Fruit fly (Drosophila melanogaster): ENCODE results near the gene ImpL2.

Gene ImpL2

DNA sequence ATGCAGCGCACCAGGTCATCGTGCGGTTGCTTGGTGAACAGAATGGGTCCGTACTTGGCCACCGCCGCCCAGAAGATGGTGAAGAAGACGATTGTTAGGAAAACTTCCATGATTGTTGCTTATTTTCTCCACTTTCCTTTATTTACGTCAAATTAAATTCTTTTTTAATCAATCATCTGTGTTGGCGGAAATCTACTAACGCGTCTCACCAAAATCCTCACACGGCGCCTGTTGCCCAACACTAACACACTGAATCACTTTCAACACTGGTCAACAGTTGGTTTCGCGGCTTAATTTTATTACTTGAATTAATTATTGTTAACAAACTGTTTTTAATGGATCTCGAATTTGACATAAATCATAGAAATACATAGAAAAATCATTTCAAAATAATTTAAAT lies 49.3 kb downstream of the ImpL2 start, which contains the start of gene VhaM9.7-c (continued):
- no peak for TF ChIP-seq CG10543 (GFP tag; optimal IDR thresholded peaks at IDR 0.05)
- peak; percentile 55 for TF ChIP-seq CG13287 (GFP tag; IDR thresholded peaks at IDR 0.05; ENCODE audit: partially characterized antibody)
- TF ChIP-seq ewg (GFP tag; optimal IDR thresholded peaks at IDR 0.05), result peak; percentile 7
- no peak for TF ChIP-seq CG15479 (GFP tag; optimal IDR thresholded peaks at IDR 0.05)
- no peak for TF ChIP-seq HLHmδ (GFP tag; optimal IDR thresholded peaks at IDR 0.05)
- peak; percentile 23 for TF ChIP-seq Hmr (GFP tag; optimal IDR thresholded peaks at IDR 0.05)
- TF ChIP-seq CG9727 (GFP tag; optimal IDR thresholded peaks at IDR 0.05), result no peak
- TF ChIP-seq CG30431 (GFP tag; optimal IDR thresholded peaks at IDR 0.05), result no peak
- TF ChIP-seq CG12236 (GFP tag; optimal IDR thresholded peaks at IDR 0.05), result no peak
- no peak for TF ChIP-seq CG15269 (tag; optimal IDR thresholded peaks at IDR 0.05)
- no peak for TF ChIP-seq NC2α (GFP tag; optimal IDR thresholded peaks at IDR 0.05)
- TF ChIP-seq CG33213 (GFP tag; optimal IDR thresholded peaks at IDR 0.05), result peak; percentile 47
- TF ChIP-seq Dip3 (GFP tag; optimal IDR thresholded peaks at IDR 0.05), result peak; percentile 8
- TF ChIP-seq sug (tag; optimal IDR thresholded peaks at IDR 0.05), result peak; percentile 26
- TF ChIP-seq MESR4 (GFP tag; optimal IDR thresholded peaks at IDR 0.05), result peak; percentile 61
- no peak for TF ChIP-seq D (optimal IDR thresholded peaks at IDR 0.05)
- no peak for TF ChIP-seq D (GFP tag; optimal IDR thresholded peaks at IDR 0.05)
- TF ChIP-seq CG15514 (GFP tag; optimal IDR thresholded peaks at IDR 0.05), result peak; percentile 47
- no peak for TF ChIP-seq Six4 (GFP tag; optimal IDR thresholded peaks at IDR 0.05)
- TF ChIP-seq psq (GFP tag; optimal IDR thresholded peaks at IDR 0.05), result no peak
- peak; percentile 61 for TF ChIP-seq NfI (GFP tag; optimal IDR thresholded peaks at IDR 0.05)
- TF ChIP-seq CG4707 (GFP tag; optimal IDR thresholded peaks at IDR 0.05), result peak; percentile 28
- TF ChIP-seq CG13296 (GFP tag; optimal IDR thresholded peaks at IDR 0.05), result peak; percentile 2
- TF ChIP-seq repo (GFP tag; optimal IDR thresholded peaks at IDR 0.05), result no peak
- TF ChIP-seq ci (GFP tag; IDR thresholded peaks at IDR 0.05), result no peak
- TF ChIP-seq Sry-δ (GFP tag; optimal IDR thresholded peaks at IDR 0.05), result peak; percentile 17
- TF ChIP-seq HmgD (GFP tag; optimal IDR thresholded peaks at IDR 0.05), result peak; percentile 20
- TF ChIP-seq seq (GFP tag; IDR thresholded peaks at IDR 0.05), result no peak
- TF ChIP-seq BEAF-32 (GFP tag; optimal IDR thresholded peaks at IDR 0.05), result peak; percentile 20
- no peak for TF ChIP-seq Mes4 (GFP tag; optimal IDR thresholded peaks at IDR 0.05)
- peak; percentile 22 for TF ChIP-seq Sin3A (optimal IDR thresholded peaks at IDR 0.05)
- TF ChIP-seq lov (optimal IDR thresholded peaks at IDR 0.05), result no peak
- no peak for TF ChIP-seq lov (GFP tag; IDR thresholded peaks at IDR 0.05)
- TF ChIP-seq CG2678 (tag; optimal IDR thresholded peaks at IDR 0.05), result no peak
- TF ChIP-seq Asciz (GFP tag; optimal IDR thresholded peaks at IDR 0.05), result no peak
- peak; percentile 43 for TF ChIP-seq mam (GFP tag; optimal IDR thresholded peaks at IDR 0.05)
- peak; percentile 47 for TF ChIP-seq CG13624 (GFP tag; optimal IDR thresholded peaks at IDR 0.05)
- TF ChIP-seq CkIIα-i1 (GFP tag; IDR thresholded peaks at IDR 0.05), result no peak
- no peak for TF ChIP-seq Atf-2 (GFP tag; optimal IDR thresholded peaks at IDR 0.05)
- peak; percentile 60 for TF ChIP-seq HmgZ (tag; optimal IDR thresholded peaks at IDR 0.05)
- TF ChIP-seq ssp (GFP tag; IDR thresholded peaks at IDR 0.05), result peak; percentile 17; the same call in 1 of the 2 replicates
- TF ChIP-seq Abd-B (GFP tag; optimal IDR thresholded peaks at IDR 0.05), result peak; percentile 28
- TF ChIP-seq CG9876 (GFP tag; optimal IDR thresholded peaks at IDR 0.05), result no peak

DNA sequence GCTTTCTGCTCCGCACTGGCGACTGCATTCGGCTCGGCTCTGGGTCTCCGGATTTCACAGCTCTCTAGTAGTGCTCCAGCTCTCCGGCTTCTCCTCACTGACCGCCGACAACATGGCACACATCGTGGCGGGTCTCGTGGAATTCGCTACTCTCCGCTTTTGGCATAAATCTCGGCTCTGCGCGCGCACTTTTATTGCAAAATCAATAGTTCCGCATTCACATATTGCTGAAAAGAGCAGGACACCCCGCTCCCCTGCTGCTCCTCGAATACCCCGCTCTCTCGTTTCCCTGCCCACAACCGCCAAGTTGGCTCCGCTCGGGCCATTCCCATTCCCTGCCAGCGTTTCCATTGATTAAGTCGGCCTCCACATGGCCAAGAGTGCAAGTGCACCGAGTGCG lies 50.7 kb downstream of the ImpL2 start:
- no peak for TF ChIP-seq D19A (tag; optimal IDR thresholded peaks at IDR 0.05)
- TF ChIP-seq CG12071 (GFP tag; optimal IDR thresholded peaks at IDR 0.05), result no peak
- TF ChIP-seq CTCF (GFP tag; optimal IDR thresholded peaks at IDR 0.05), result no peak
- no peak for TF ChIP-seq CG9876 (GFP tag; optimal IDR thresholded peaks at IDR 0.05)
- TF ChIP-seq CG11723 (GFP tag; optimal IDR thresholded peaks at IDR 0.05), result no peak
- no peak for TF ChIP-seq psq (GFP tag; optimal IDR thresholded peaks at IDR 0.05)
- no peak for TF ChIP-seq NK7.1 (GFP tag; optimal IDR thresholded peaks at IDR 0.05)
- no peak for TF ChIP-seq br (optimal IDR thresholded peaks at IDR 0.05)
- TF ChIP-seq CG1832 (GFP tag; optimal IDR thresholded peaks at IDR 0.05), result no peak
- TF ChIP-seq cas (GFP tag; IDR thresholded peaks at IDR 0.05), result no peak
- TF ChIP-seq abd-A (tag; optimal IDR thresholded peaks at IDR 0.05), result peak; percentile 77
- no peak for TF ChIP-seq toy (GFP tag; IDR thresholded peaks at IDR 0.05)
- TF ChIP-seq CG15696 (tag; optimal IDR thresholded peaks at IDR 0.05), result no peak
- TF ChIP-seq btn (GFP tag; optimal IDR thresholded peaks at IDR 0.05), result no peak

Data from whole organism, embryonic.